Fruit fly (Drosophila melanogaster) whole organism, wandering third instar larva: Measurements from ENCODE around the gene CG3632.
A peak's percentile ranks its signal among the peaks of the same experiment; 100 is the strongest.

ENCODE experiments used
- Abd-B ChIP-seq: fragments of >200 bp; optimal IDR thresholded peaks from 2 replicates; lab custom pipeline; 2017; ENCODE audit warnings: missing biosample characterization, missing genetic modification characterization
- CG32264 ChIP-seq: fragments of 200-800 bp; sonication (Bioruptor generic); optimal IDR thresholded peaks from 2 replicates; lab custom pipeline; 2016; ENCODE audit warnings: missing biosample characterization, missing genetic modification characterization
- CG9705 ChIP-seq: fragments of 200-800 bp; sonication (Bioruptor generic); optimal IDR thresholded peaks from 2 replicates; lab custom pipeline; 2018; ENCODE audit warnings: missing biosample characterization, mild to moderate bottlenecking, missing genetic modification characterization
- CrebA ChIP-seq: fragments of 200-800 bp; sonication (Bioruptor generic); optimal IDR thresholded peaks from 2 replicates; lab custom pipeline; 2016; ENCODE audit warnings: missing biosample characterization, mild to moderate bottlenecking, missing genetic modification characterization, borderline replicate concordance
- Dfd ChIP-seq: fragments of >200 bp; optimal IDR thresholded peaks from 2 replicates; lab custom pipeline; 2017; ENCODE audit warnings: missing biosample characterization, missing genetic modification characterization
- Dif ChIP-seq: fragments of 200-275, 200-300 bp; sonication (Bioruptor generic); optimal IDR thresholded peaks from 2 replicates; lab custom pipeline; 2018; ENCODE audit warnings: missing biosample characterization, missing genetic modification characterization; ENCODE audit not compliant: partially characterized antibody
- GATAd ChIP-seq: sonication (Bioruptor generic); optimal IDR thresholded peaks from 2 replicates; lab custom pipeline; 2016; ENCODE audit warnings: missing biosample characterization, missing genetic modification characterization
- HLH106 ChIP-seq: fragments of 200-800 bp; optimal IDR thresholded peaks from 3 replicates; lab custom pipeline; 2019; ENCODE audit warnings: missing biosample characterization, mild to moderate bottlenecking, missing genetic modification characterization, moderate library complexity
- Hnf4 ChIP-seq: fragments of 200-800 bp; sonication (Bioruptor generic); optimal IDR thresholded peaks from 2 replicates; lab custom pipeline; 2016; ENCODE audit warnings: missing biosample characterization, mild to moderate bottlenecking, missing genetic modification characterization
- Hr78 ChIP-seq: fragments of >200 bp; optimal IDR thresholded peaks from 2 replicates; lab custom pipeline; 2017; ENCODE audit warnings: missing biosample characterization, missing genetic modification characterization
- Hr83 ChIP-seq: fragments of 200-300 bp; sonication (Bioruptor generic); optimal IDR thresholded peaks from 2 replicates; lab custom pipeline; 2016; ENCODE audit warnings: missing biosample characterization, mild to moderate bottlenecking, missing genetic modification characterization, moderate library complexity; ENCODE audit not compliant: poor library complexity, severe bottlenecking
- Jra ChIP-seq: sonication (Bioruptor generic); optimal IDR thresholded peaks from 2 replicates; lab custom pipeline; 2016; ENCODE audit warnings: missing biosample characterization, missing genetic modification characterization
- Mio ChIP-seq: sonication (Bioruptor generic); optimal IDR thresholded peaks from 2 replicates; lab custom pipeline; 2016; ENCODE audit warnings: missing biosample characterization, missing genetic modification characterization
- Myc ChIP-seq: fragments of >200 bp; optimal IDR thresholded peaks from 2 replicates; lab custom pipeline; 2017
- N ChIP-seq: fragments of >200 bp; optimal IDR thresholded peaks from 2 replicates; lab custom pipeline; 2018; ENCODE audit warnings: missing biosample characterization, missing external identifiers, missing genetic modification characterization
- OdsH ChIP-seq: fragments of 200-800 bp; sonication (Bioruptor generic); optimal IDR thresholded peaks from 2 replicates; lab custom pipeline; 2016; ENCODE audit warnings: missing biosample characterization, mild to moderate bottlenecking, missing genetic modification characterization
- Rel ChIP-seq, 2 experiments: fragments of 200-800 bp; sonication (Bioruptor generic) in 1 of 2; optimal IDR thresholded peaks; 2 replicates in 1 of 2; 3 replicates in 1 of 2; lab custom pipeline; 2016 to 2019; ENCODE audit warnings: mild to moderate bottlenecking in 2 of 2, missing biosample characterization in 2 of 2, missing genetic modification characterization in 2 of 2, moderate library complexity in 1 of 2
- Sp1 ChIP-seq: fragments of 200-800 bp; sonication (Bioruptor generic); optimal IDR thresholded peaks from 3 replicates; lab custom pipeline; 2019; ENCODE audit warnings: missing biosample characterization, mild to moderate bottlenecking, missing genetic modification characterization, moderate library complexity
- Vsx2 ChIP-seq: fragments of 200-300, 225-300 bp; sonication (Bioruptor generic); optimal IDR thresholded peaks from 2 replicates; lab custom pipeline; 2018; ENCODE audit warnings: missing biosample characterization, missing genetic modification characterization; ENCODE audit not compliant: partially characterized antibody
- br ChIP-seq: fragments of 200-800 bp; sonication (Bioruptor generic); optimal IDR thresholded peaks from 2 replicates; lab custom pipeline; 2016; ENCODE audit warnings: missing biosample characterization, missing genetic modification characterization
- brk ChIP-seq: fragments of 200-800 bp; sonication (Bioruptor generic); optimal IDR thresholded peaks from 2 replicates; lab custom pipeline; 2016; ENCODE audit warnings: missing biosample characterization, mild to moderate bottlenecking, missing genetic modification characterization
- dl ChIP-seq, 2 experiments: fragments of 175-275, 200-275 bp in 1 of 2; fragments of 200-275 bp in 1 of 2; sonication (Bioruptor generic); optimal IDR thresholded peaks; lab custom pipeline; 2018; ENCODE audit warnings: mild to moderate bottlenecking in 2 of 2, missing biosample characterization in 2 of 2, missing genetic modification characterization in 2 of 2, moderate library complexity in 2 of 2; ENCODE audit not compliant: partially characterized antibody in 2 of 2, insufficient read depth in 1 of 2
- dmrt93B ChIP-seq: fragments of 200-800 bp; sonication (Bioruptor generic); optimal IDR thresholded peaks from 2 replicates; lab custom pipeline; 2018; ENCODE audit warnings: missing biosample characterization, mild to moderate bottlenecking, missing genetic modification characterization
- dsf ChIP-seq: sonication (Bioruptor generic); optimal IDR thresholded peaks from 2 replicates; lab custom pipeline; 2016; ENCODE audit warnings: missing biosample characterization, missing genetic modification characterization, borderline replicate concordance
- ey ChIP-seq: fragments of 200-800 bp; sonication (Bioruptor generic); optimal IDR thresholded peaks from 2 replicates; lab custom pipeline; 2016; ENCODE audit warnings: missing biosample characterization, missing genetic modification characterization
- foxo ChIP-seq, 2 experiments: fragments of 200-800 bp; sonication (Bioruptor generic); optimal IDR thresholded peaks; 2 replicates in 1 of 2; 3 replicates in 1 of 2; lab custom pipeline; 2016 to 2017; ENCODE audit warnings: missing biosample characterization in 2 of 2, missing genetic modification characterization in 2 of 2
- fru ChIP-seq: fragments of 200-800 bp; sonication (Bioruptor generic); optimal IDR thresholded peaks from 3 replicates; lab custom pipeline; 2016; ENCODE audit warnings: missing biosample characterization, mild to moderate bottlenecking, missing genetic modification characterization
- h ChIP-seq: fragments of 200-800 bp; sonication (Bioruptor generic); optimal IDR thresholded peaks from 3 replicates; lab custom pipeline; 2016; ENCODE audit warnings: missing biosample characterization, mild to moderate bottlenecking, missing genetic modification characterization
- jim ChIP-seq: fragments of 175-275, 200-325 bp; sonication (Bioruptor generic); optimal IDR thresholded peaks from 2 replicates; lab custom pipeline; 2016; ENCODE audit warnings: missing biosample characterization, mild to moderate bottlenecking, missing genetic modification characterization
- lola ChIP-seq: fragments of >200 bp; optimal IDR thresholded peaks from 2 replicates; lab custom pipeline; 2017; ENCODE audit warnings: missing biosample characterization, missing genetic modification characterization
- pan ChIP-seq: fragments of >200 bp; optimal IDR thresholded peaks from 2 replicates; lab custom pipeline; 2017
- psq ChIP-seq: fragments of 200-800 bp; sonication (Bioruptor generic); optimal IDR thresholded peaks from 3 replicates; lab custom pipeline; 2017; ENCODE audit warnings: missing biosample characterization, mild to moderate bottlenecking, missing genetic modification characterization, moderate library complexity
- rgr ChIP-seq: fragments of 200-800 bp; sonication (Bioruptor generic); optimal IDR thresholded peaks from 3 replicates; lab custom pipeline; 2016; ENCODE audit warnings: missing biosample characterization, mild to moderate bottlenecking, missing genetic modification characterization
- sage ChIP-seq: fragments of 200-800 bp; sonication (Bioruptor generic); optimal IDR thresholded peaks from 2 replicates; lab custom pipeline; 2016; ENCODE audit warnings: missing biosample characterization, mild to moderate bottlenecking, missing genetic modification characterization
- sv ChIP-seq: fragments of 200-800 bp; sonication (Bioruptor generic); optimal IDR thresholded peaks from 3 replicates; lab custom pipeline; 2016; ENCODE audit warnings: missing biosample characterization, missing genetic modification characterization
- tai ChIP-seq: sonication (Bioruptor generic); optimal IDR thresholded peaks from 2 replicates; lab custom pipeline; 2016; ENCODE audit warnings: missing biosample characterization, missing genetic modification characterization
- woc ChIP-seq: sonication (Bioruptor generic); optimal IDR thresholded peaks from 2 replicates; lab custom pipeline; 2016; ENCODE audit warnings: missing biosample characterization, mild to moderate bottlenecking, missing genetic modification characterization

Gene CG3632

dm6 chrX:16275854-16276338, 20.6 kb upstream of the CG3632 start, which contains the start of the genes kat80 and Prosalpha4:
Gene kat80, minus strand, starts transcription at chrX:16276180.
Gene Prosalpha4, plus strand, starts transcription at chrX:16276270.
- TF ChIP-seq CrebA (GFP tag; lab: Kevin White, UChicago) (no peak), Rel (GFP tag; optimal IDR thresholded peaks at IDR 0.05; lab: Kevin White, UChicago) (no peak), Rel (tag; optimal IDR thresholded peaks at IDR 0.05; lab: Kevin White, UChicago) (no peak), foxo (GFP tag; optimal IDR thresholded peaks at IDR 0.05; lab: Kevin White, UChicago) (peak in 1 of 2 experiments; percentile 75), psq (GFP tag; lab: Kevin White, UChicago) (peak; percentile 21), sv (GFP tag; lab: Kevin White, UChicago) (peak; percentile 10), HLH106 (tag; lab: Kevin White, UChicago) (peak; percentile 57), Sp1 (GFP tag; lab: Kevin White, UChicago) (peak; percentile 36), h (no peak), N (GFP tag; lab: Kevin White, UChicago) (no peak), lola (GFP tag; lab: Kevin White, UChicago) (no peak), Myc (lab: Kevin White, UChicago) (peak; percentile 1), woc (GFP tag; lab: Kevin White, UChicago) (peak; percentile 23), dmrt93B (GFP tag; lab: Kevin White, UChicago) (no peak), pan (lab: Kevin White, UChicago) (no peak), fru (GFP tag; lab: Kevin White, UChicago) (peak; percentile 29), Hnf4 (GFP tag; lab: Kevin White, UChicago) (peak; percentile 1), br (GFP tag; lab: Kevin White, UChicago) (no peak), tai (GFP tag; lab: Kevin White, UChicago) (no peak)
- TF ChIP-seq, all 38 proteins: peak for 9

dm6 chrX:16277878-16278506, 18.5 kb upstream of the CG3632 start, which contains the start of gene eas:
Gene eas, plus strand, starts transcription at chrX:16278328.
- no peak for TF ChIP-seq Vsx2 (GFP tag; lab: Kevin White, UChicago)
- TF ChIP-seq lola (GFP tag; lab: Kevin White, UChicago): no peak
- TF ChIP-seq Hr83 (GFP tag; lab: Kevin White, UChicago): no peak
- TF ChIP-seq psq (GFP tag; lab: Kevin White, UChicago): no peak
- peak; percentile 22 for TF ChIP-seq sv (GFP tag; lab: Kevin White, UChicago)
- TF ChIP-seq Dfd (GFP tag; lab: Kevin White, UChicago): no peak
- peak; percentile 20 for TF ChIP-seq rgr (GFP tag; lab: Kevin White, UChicago)
- peak; percentile 1 for TF ChIP-seq N (GFP tag; lab: Kevin White, UChicago)
- TF ChIP-seq Dif (GFP tag; lab: Kevin White, UChicago): peak; percentile 78
- TF ChIP-seq h: peak; percentile 23
- no peak for TF ChIP-seq dl (GFP tag; optimal IDR thresholded peaks at IDR 0.05; lab: Kevin White, UChicago; ENCODE audit: insufficient read depth in 1 of 2, partially characterized antibody in 2 of 2)
- no peak for TF ChIP-seq CG9705 (GFP tag; lab: Kevin White, UChicago)
- TF ChIP-seq fru (GFP tag; lab: Kevin White, UChicago): peak; percentile 1
- TF ChIP-seq dsf (GFP tag; lab: Kevin White, UChicago): no peak
- no peak for TF ChIP-seq jim (GFP tag; lab: Kevin White, UChicago)
- TF ChIP-seq foxo (GFP tag; optimal IDR thresholded peaks at IDR 0.05; lab: Kevin White, UChicago): peak in 1 of 2 experiments; percentile 29
- no peak for TF ChIP-seq GATAd (GFP tag; lab: Kevin White, UChicago)
- no peak for TF ChIP-seq dmrt93B (GFP tag; lab: Kevin White, UChicago)

dm6 chrX:16278783-16279182, 17.7 kb upstream of the CG3632 start:
- TF ChIP-seq psq (GFP tag; lab: Kevin White, UChicago): peak; percentile 18
- no peak for TF ChIP-seq Mio (GFP tag; lab: Kevin White, UChicago)
- peak; percentile 27 for TF ChIP-seq woc (GFP tag; lab: Kevin White, UChicago)
- no peak for TF ChIP-seq dsf (GFP tag; lab: Kevin White, UChicago)
- no peak for TF ChIP-seq Jra (GFP tag; lab: Kevin White, UChicago)
- peak; percentile 83 for TF ChIP-seq OdsH (GFP tag; lab: Kevin White, UChicago)
- TF ChIP-seq Rel (GFP tag; optimal IDR thresholded peaks at IDR 0.05; lab: Kevin White, UChicago): peak; percentile 71
- peak; percentile 76 for TF ChIP-seq Rel (tag; optimal IDR thresholded peaks at IDR 0.05; lab: Kevin White, UChicago)
- TF ChIP-seq brk: peak; percentile 11
- peak; percentile 70 for TF ChIP-seq sage (GFP tag; lab: Kevin White, UChicago)
- TF ChIP-seq Hr78 (GFP tag; lab: Kevin White, UChicago): no peak
- TF ChIP-seq tai (GFP tag; lab: Kevin White, UChicago): peak; percentile 6
- TF ChIP-seq h: peak; percentile 81
- TF ChIP-seq CG32264 (GFP tag; lab: Kevin White, UChicago): peak; percentile 54
- peak; percentile 88 for TF ChIP-seq CG9705 (GFP tag; lab: Kevin White, UChicago)
- peak; percentile 71 for TF ChIP-seq dmrt93B (GFP tag; lab: Kevin White, UChicago)
- peak; percentile 86 for TF ChIP-seq br (GFP tag; lab: Kevin White, UChicago)
- no peak for TF ChIP-seq sv (GFP tag; lab: Kevin White, UChicago)
- no peak for TF ChIP-seq Abd-B
- peak; percentile 73 for TF ChIP-seq fru (GFP tag; lab: Kevin White, UChicago)
- TF ChIP-seq HLH106 (tag; lab: Kevin White, UChicago): peak; percentile 92
- TF ChIP-seq Vsx2 (GFP tag; lab: Kevin White, UChicago): peak; percentile 72
- TF ChIP-seq jim (GFP tag; lab: Kevin White, UChicago): no peak
- TF ChIP-seq rgr (GFP tag; lab: Kevin White, UChicago): peak; percentile 84
- TF ChIP-seq Dif (GFP tag; lab: Kevin White, UChicago): peak; percentile 28
- TF ChIP-seq ey (GFP tag; lab: Kevin White, UChicago): peak; percentile 81
- TF ChIP-seq Dfd (GFP tag; lab: Kevin White, UChicago): no peak
- TF ChIP-seq dl (GFP tag; optimal IDR thresholded peaks at IDR 0.05; lab: Kevin White, UChicago; ENCODE audit: insufficient read depth in 1 of 2, partially characterized antibody in 2 of 2): peak in 1 of 2 experiments; percentile 12
- TF ChIP-seq foxo (GFP tag; optimal IDR thresholded peaks at IDR 0.05; lab: Kevin White, UChicago): peak in 1 of 2 experiments; percentile 79
- TF ChIP-seq pan (lab: Kevin White, UChicago): no peak
- TF ChIP-seq Sp1 (GFP tag; lab: Kevin White, UChicago): peak; percentile 93
- TF ChIP-seq Hnf4 (GFP tag; lab: Kevin White, UChicago): peak; percentile 68
